Worm (Caenorhabditis elegans) whole organism, L3 larva: ENCODE results near the gene T22E5.6.

Source experiments
- aly-2 ChIP-seq: fragments of 150-350 bp; optimal IDR thresholded peaks from 2 replicates; lab custom pipeline; 2014; ENCODE audit warnings: missing biosample characterization, missing genetic modification characterization
- ceh-16 ChIP-seq: sonication (generic microtip); optimal IDR thresholded peaks from 2 replicates; lab custom pipeline; 2017; ENCODE audit warnings: missing biosample characterization, missing genetic modification characterization
- ceh-28 ChIP-seq: fragments of 150-350 bp; optimal IDR thresholded peaks from 2 replicates; lab custom pipeline; 2014; ENCODE audit warnings: missing biosample characterization, missing genetic modification reagents, missing genetic modification characterization
- ceh-9 ChIP-seq: sonication (generic microtip); optimal IDR thresholded peaks from 2 replicates; lab custom pipeline; 2018; ENCODE audit warnings: missing biosample characterization, missing genetic modification characterization
- daf-12 ChIP-seq: fragments of 150-350 bp; optimal IDR thresholded peaks from 2 replicates; lab custom pipeline; 2014; ENCODE audit warnings: missing biosample characterization, missing genetic modification reagents, missing genetic modification characterization
- egl-27 ChIP-seq: sonication (generic microtip); optimal IDR thresholded peaks from 4 replicates; lab custom pipeline; 2017; ENCODE audit warnings: missing biosample characterization, missing genetic modification reagents, missing genetic modification characterization
- elt-2 ChIP-seq: sonication (generic microtip); optimal IDR thresholded peaks from 2 replicates; lab custom pipeline; 2016; ENCODE audit warnings: missing genetic modification reagents, mild to moderate bottlenecking, missing genetic modification characterization, missing compliant biosample characterization
- elt-3 ChIP-seq, 3 experiments: fragments of 150-350 bp in 1 of 3; sonication (generic microtip) in 2 of 3; optimal IDR thresholded peaks; 2 replicates in 2 of 3; 4 replicates in 1 of 3; lab custom pipeline; 2014 to 2017; ENCODE audit warnings: missing biosample characterization in 3 of 3, missing genetic modification characterization in 3 of 3
- eor-1 ChIP-seq, 2 experiments: fragments of 150-350 bp; optimal IDR thresholded peaks; 2 replicates each; lab custom pipeline; 2014 to 2018; ENCODE audit warnings: missing biosample characterization in 2 of 2, missing genetic modification characterization in 2 of 2
- fos-1 ChIP-seq: fragments of 150-350 bp; optimal IDR thresholded peaks from 2 replicates; lab custom pipeline; 2014; ENCODE audit warnings: missing biosample characterization, missing genetic modification characterization
- hmg-11 ChIP-seq: sonication (generic microtip); optimal IDR thresholded peaks from 2 replicates; lab custom pipeline; 2016; ENCODE audit warnings: missing genetic modification characterization, missing compliant biosample characterization
- jun-1 ChIP-seq: fragments of 150-350 bp; optimal IDR thresholded peaks from 2 replicates; lab custom pipeline; 2014; ENCODE audit warnings: missing biosample characterization, missing genetic modification reagents, missing genetic modification characterization
- lin-15B ChIP-seq: fragments of 150-350 bp; optimal IDR thresholded peaks from 2 replicates; lab custom pipeline; 2014; ENCODE audit warnings: missing biosample characterization, missing genetic modification characterization
- lsy-12 ChIP-seq: sonication (generic microtip); optimal IDR thresholded peaks from 2 replicates; lab custom pipeline; 2016; ENCODE audit warnings: mild to moderate bottlenecking, missing genetic modification characterization, missing compliant biosample characterization
- mdl-1 ChIP-seq: fragments of 150-350 bp; optimal IDR thresholded peaks from 2 replicates; lab custom pipeline; 2014; ENCODE audit warnings: missing biosample characterization, missing genetic modification characterization
- nfya-1 ChIP-seq: sonication (generic microtip); optimal IDR thresholded peaks from 2 replicates; lab custom pipeline; 2017; ENCODE audit warnings: missing genetic modification characterization, mild to moderate bottlenecking, missing compliant biosample characterization, antibody characterized with exemption, moderate library complexity; ENCODE audit not compliant: insufficient read depth
- nhr-12 ChIP-seq: fragments of 150-350 bp; optimal IDR thresholded peaks from 2 replicates; lab custom pipeline; 2014; ENCODE audit warnings: missing biosample characterization, missing genetic modification characterization
- nhr-23 ChIP-seq: fragments of 150-350 bp; optimal IDR thresholded peaks from 2 replicates; lab custom pipeline; 2014; ENCODE audit warnings: missing biosample characterization, missing genetic modification reagents, missing genetic modification characterization
- nhr-237 ChIP-seq: fragments of 150-350 bp; optimal IDR thresholded peaks from 2 replicates; lab custom pipeline; 2014; ENCODE audit warnings: missing biosample characterization, missing genetic modification characterization
- nhr-25 ChIP-seq: sonication (generic microtip); optimal IDR thresholded peaks from 2 replicates; lab custom pipeline; 2017; ENCODE audit warnings: missing biosample characterization, missing genetic modification characterization
- nhr-28 ChIP-seq: fragments of 150-350 bp; optimal IDR thresholded peaks from 2 replicates; lab custom pipeline; 2014; ENCODE audit warnings: missing biosample characterization, missing genetic modification characterization
- nhr-43 ChIP-seq: sonication (generic microtip); optimal IDR thresholded peaks from 2 replicates; lab custom pipeline; 2016; ENCODE audit warnings: mild to moderate bottlenecking, missing genetic modification characterization, missing compliant biosample characterization; ENCODE audit not compliant: poor library complexity, severe bottlenecking
- nhr-67 ChIP-seq: fragments of 150-350 bp; optimal IDR thresholded peaks from 2 replicates; lab custom pipeline; 2014; ENCODE audit warnings: missing biosample characterization, missing genetic modification characterization
- nhr-76 ChIP-seq: fragments of 150-350 bp; sonication (generic microtip); optimal IDR thresholded peaks from 5 replicates; lab custom pipeline; 2014; ENCODE audit warnings: missing biosample characterization, missing genetic modification characterization
- nhr-77 ChIP-seq: fragments of 150-350 bp; optimal IDR thresholded peaks from 2 replicates; lab custom pipeline; 2014; ENCODE audit warnings: missing biosample characterization, missing genetic modification characterization
- pha-4 ChIP-seq: fragments of 150-350 bp; optimal IDR thresholded peaks from 2 replicates; lab custom pipeline; 2014; ENCODE audit warnings: missing biosample characterization, missing genetic modification reagents, missing genetic modification characterization
- pqm-1 ChIP-seq: fragments of 150-350 bp; optimal IDR thresholded peaks from 2 replicates; lab custom pipeline; 2017; ENCODE audit warnings: missing biosample characterization, missing genetic modification characterization, inconsistent platforms
- sea-2 ChIP-seq: fragments of 150-350 bp; sonication (generic microtip); optimal IDR thresholded peaks from 4 replicates; lab custom pipeline; 2014; ENCODE audit warnings: missing biosample characterization, missing genetic modification reagents, missing genetic modification characterization
- skn-1 ChIP-seq: fragments of 150-350 bp; optimal IDR thresholded peaks from 2 replicates; lab custom pipeline; 2014; ENCODE audit warnings: missing biosample characterization, missing genetic modification characterization
- snpc-4 ChIP-seq: fragments of 150-350 bp; optimal IDR thresholded peaks from 2 replicates; lab custom pipeline; 2014; ENCODE audit warnings: missing biosample characterization, missing genetic modification characterization
- tbx-2 ChIP-seq: sonication (generic microtip); optimal IDR thresholded peaks from 2 replicates; lab custom pipeline; 2016; ENCODE audit warnings: mild to moderate bottlenecking, missing genetic modification characterization, missing compliant biosample characterization
- unc-62 ChIP-seq: fragments of 150-350 bp; sonication (generic microtip); optimal IDR thresholded peaks from 4 replicates; lab custom pipeline; 2014; ENCODE audit warnings: missing biosample characterization, missing genetic modification reagents, missing genetic modification characterization
- zag-1 ChIP-seq: fragments of 150-350 bp; optimal IDR thresholded peaks from 2 replicates; lab custom pipeline; 2014; ENCODE audit warnings: missing biosample characterization, missing genetic modification characterization
- ztf-11 ChIP-seq: fragments of 150-350 bp; optimal IDR thresholded peaks from 2 replicates; lab custom pipeline; 2014; ENCODE audit warnings: missing biosample characterization, missing genetic modification characterization

Gene T22E5.6

ce11 chrX:6435812-6436211 lies 19.6 kb upstream of the T22E5.6 start:
- TF ChIP-seq nhr-43 (tag; lab: Kevin White, UChicago) = no peak
- TF ChIP-seq tbx-2 (tag; lab: Kevin White, UChicago) = no peak
- TF ChIP-seq ceh-16 = no peak
- TF ChIP-seq nhr-76 (tag; lab: Kevin White, UChicago) = no peak
- no peak for TF ChIP-seq elt-2
- no peak for TF ChIP-seq mdl-1 (tag; lab: Kevin White, UChicago)
- no peak for TF ChIP-seq ztf-11 (tag; lab: Kevin White, UChicago)
- no peak for TF ChIP-seq nfya-1 (tag; lab: Kevin White, UChicago)
- no peak for TF ChIP-seq egl-27 (tag; lab: Kevin White, UChicago)
- no peak for TF ChIP-seq pha-4 (tag; lab: Kevin White, UChicago)

- no peak for TF ChIP-seq hmg-11 (tag; lab: Kevin White, UChicago)
- TF ChIP-seq skn-1 = no peak
- TF ChIP-seq mdl-1 (tag; lab: Kevin White, UChicago) = no peak
- no peak for TF ChIP-seq snpc-4 (tag; lab: Kevin White, UChicago)
- TF ChIP-seq ceh-16 = no peak
- no peak for TF ChIP-seq nhr-43 (tag; lab: Kevin White, UChicago)
- TF ChIP-seq lin-15B = no peak
- TF ChIP-seq zag-1 (tag; lab: Kevin White, UChicago) = no peak
- no peak for TF ChIP-seq tbx-2 (tag; lab: Kevin White, UChicago)
- no peak for TF ChIP-seq eor-1 (tag; optimal IDR thresholded peaks at IDR 0.05; lab: Kevin White, UChicago)
- no peak for TF ChIP-seq egl-27 (tag; lab: Kevin White, UChicago)
- no peak for TF ChIP-seq unc-62 (GFP tag; lab: Kevin White, UChicago)
- TF ChIP-seq ceh-28 (tag; lab: Kevin White, UChicago) = no peak
- TF ChIP-seq nhr-237 (tag; lab: Kevin White, UChicago) = no peak
- TF ChIP-seq elt-3 (tag; optimal IDR thresholded peaks at IDR 0.05; lab: Kevin White, UChicago) = no peak
- TF ChIP-seq sea-2 (GFP tag; lab: Kevin White, UChicago) = no peak
- TF ChIP-seq ceh-9 (tag; lab: Kevin White, UChicago) = no peak
- TF ChIP-seq ztf-11 (tag; lab: Kevin White, UChicago) = no peak
- no peak for TF ChIP-seq pqm-1 (tag; lab: Kevin White, UChicago)
- no peak for TF ChIP-seq nhr-12 (tag; lab: Kevin White, UChicago)
These were observed 17.5 kb upstream of the T22E5.6 start, which contains the start of gene K10C2.2 for ce11 chrX:6433688-6434087. K10C2.2 (minus strand) TSS chrX:6433788.

- TF ChIP-seq ceh-16 (no peak), elt-2 (peak; percentile 4), ceh-28 (tag; lab: Kevin White, UChicago) (no peak)
These were observed 14.3 kb upstream of the T22E5.6 start, which contains the start of gene ctsa-2 for ce11 chrX:6430510-6430909. ctsa-2 (minus strand) TSS chrX:6430610.

ce11 chrX:6429552-6429951 lies 13.3 kb upstream of the T22E5.6 start:
- no peak for TF ChIP-seq nhr-77 (tag; lab: Kevin White, UChicago)
- TF ChIP-seq skn-1 = no peak
- TF ChIP-seq nhr-25 (tag; lab: Kevin White, UChicago) = no peak
- TF ChIP-seq tbx-2 (tag; lab: Kevin White, UChicago) = no peak
- TF ChIP-seq nhr-237 (tag; lab: Kevin White, UChicago) = no peak
- no peak for TF ChIP-seq jun-1 (tag; lab: Kevin White, UChicago)
- no peak for TF ChIP-seq nhr-28 (tag; lab: Kevin White, UChicago)
- no peak for TF ChIP-seq fos-1 (tag; lab: Kevin White, UChicago)
- TF ChIP-seq nhr-12 (tag; lab: Kevin White, UChicago) = no peak
- peak; percentile 85 for TF ChIP-seq elt-2
- TF ChIP-seq nhr-23 (tag; lab: Kevin White, UChicago) = no peak
- TF ChIP-seq snpc-4 (tag; lab: Kevin White, UChicago) = no peak
- TF ChIP-seq lsy-12 = no peak
- no peak for TF ChIP-seq nfya-1 (tag; lab: Kevin White, UChicago)
- TF ChIP-seq pha-4 (tag; lab: Kevin White, UChicago) = no peak
- TF ChIP-seq daf-12 = no peak
- TF ChIP-seq pqm-1 (tag; lab: Kevin White, UChicago) = peak; percentile 84

- TF ChIP-seq pqm-1 (tag; lab: Kevin White, UChicago) (peak; percentile 97), nhr-67 (tag; lab: Kevin White, UChicago) (no peak), elt-2 (peak; percentile 95), skn-1 (peak; percentile 36), aly-2 (no peak), ceh-28 (tag; lab: Kevin White, UChicago) (no peak)
These were observed 10.9 kb upstream of the T22E5.6 start for ce11 chrX:6427147-6427546.
